Worm (Caenorhabditis elegans): Measurements from ENCODE around the gene ctf-18.
A peak's percentile ranks its signal among the peaks of the same experiment; 100 is the strongest.

Gene ctf-18

ce11 chrIV:10126544-10126943 is at the start of gene ctf-18:
Gene ctf-18, minus strand, starts transcription at chrIV:10126644.
- TF ChIP-seq ces-1 (GFP tag; optimal IDR thresholded peaks at IDR 0.05) (no peak), bed-3 (GFP tag; optimal IDR thresholded peaks at IDR 0.05) (no peak), mep-1 (tag; optimal IDR thresholded peaks at IDR 0.05) (no peak), unc-120 (tag; optimal IDR thresholded peaks at IDR 0.05; ENCODE audit: poor library complexity, severe bottlenecking) (no peak), drap-1 (GFP tag; optimal IDR thresholded peaks at IDR 0.05) (no peak), ceh-43 (GFP tag; optimal IDR thresholded peaks at IDR 0.05) (no peak), nhr-28 (tag; optimal IDR thresholded peaks at IDR 0.05) (no peak), lsy-2 (tag; optimal IDR thresholded peaks at IDR 0.05) (no peak), nhr-237 (tag; optimal IDR thresholded peaks at IDR 0.05) (no peak), lin-13 (tag; optimal IDR thresholded peaks at IDR 0.05) (no peak), unc-39 (tag; optimal IDR thresholded peaks at IDR 0.05) (no peak)

ce11 chrIV:10174932-10175732 is 48.7 kb upstream of the ctf-18 start:
- TF ChIP-seq lin-13 (tag; optimal IDR thresholded peaks at IDR 0.05) = no peak
- TF ChIP-seq blmp-1 (tag; optimal IDR thresholded peaks at IDR 0.05) = no peak
- no peak for TF ChIP-seq mab-5 (tag; optimal IDR thresholded peaks at IDR 0.05)
- TF ChIP-seq drap-1 (GFP tag; optimal IDR thresholded peaks at IDR 0.05) = peak; percentile 63
- no peak for TF ChIP-seq zip-8 (tag; optimal IDR thresholded peaks at IDR 0.05)
- no peak for TF ChIP-seq nhr-28 (tag; optimal IDR thresholded peaks at IDR 0.05)
- no peak for TF ChIP-seq ceh-39 (tag; optimal IDR thresholded peaks at IDR 0.05)
- no peak for TF ChIP-seq ceh-43 (GFP tag; optimal IDR thresholded peaks at IDR 0.05)
- TF ChIP-seq ztf-11 (tag; optimal IDR thresholded peaks at IDR 0.05) = no peak
- TF ChIP-seq unc-62 (GFP tag; optimal IDR thresholded peaks at IDR 0.05) = no peak
- TF ChIP-seq nhr-237 (tag; optimal IDR thresholded peaks at IDR 0.05) = no peak
- no peak for TF ChIP-seq sem-2 (GFP tag; optimal IDR thresholded peaks at IDR 0.05)
- no peak for TF ChIP-seq lin-32 (GFP tag; optimal IDR thresholded peaks at IDR 0.05)
- peak; percentile 13 for TF ChIP-seq pha-4 (tag; optimal IDR thresholded peaks at IDR 0.05)
- no peak for TF ChIP-seq ces-1 (GFP tag; optimal IDR thresholded peaks at IDR 0.05)
- no peak for TF ChIP-seq hlh-1 (tag; optimal IDR thresholded peaks at IDR 0.05)
- no peak for TF ChIP-seq tbx-8 (GFP tag; optimal IDR thresholded peaks at IDR 0.05)
- no peak for TF ChIP-seq ceh-83 (GFP tag; optimal IDR thresholded peaks at IDR 0.05)
- TF ChIP-seq elt-3 (tag; optimal IDR thresholded peaks at IDR 0.05) = no peak
- TF ChIP-seq nhr-12 (tag; optimal IDR thresholded peaks at IDR 0.05) = no peak
- no peak for TF ChIP-seq lsy-2 (tag; optimal IDR thresholded peaks at IDR 0.05)
- peak; percentile 9 for TF ChIP-seq unc-120 (tag; optimal IDR thresholded peaks at IDR 0.05; ENCODE audit: poor library complexity, severe bottlenecking)
- no peak for TF ChIP-seq bed-3 (GFP tag; optimal IDR thresholded peaks at IDR 0.05)
- TF ChIP-seq nhr-2 (tag; optimal IDR thresholded peaks at IDR 0.05) = no peak
- TF ChIP-seq mls-2 (tag; optimal IDR thresholded peaks at IDR 0.05) = peak; percentile 51
- TF ChIP-seq mep-1 (tag; optimal IDR thresholded peaks at IDR 0.05) = no peak
- peak; percentile 60 for TF ChIP-seq M03D4.4 (tag; optimal IDR thresholded peaks at IDR 0.05)
- TF ChIP-seq unc-39 (tag; optimal IDR thresholded peaks at IDR 0.05) = no peak
- TF ChIP-seq cnd-1 (tag; optimal IDR thresholded peaks at IDR 0.05) = peak; percentile 20
- TF ChIP-seq sptf-1 (tag; optimal IDR thresholded peaks at IDR 0.05) = peak; percentile 14
- TF ChIP-seq elt-1 (tag; optimal IDR thresholded peaks at IDR 0.05; ENCODE audit: borderline replicate concordance, insufficient read depth) = no peak
- no peak for TF ChIP-seq snpc-4 (tag; optimal IDR thresholded peaks at IDR 0.05)
- peak; percentile 22 for TF ChIP-seq ham-2 (GFP tag; optimal IDR thresholded peaks at IDR 0.05)
- no peak for TF ChIP-seq flh-1 (GFP tag; optimal IDR thresholded peaks at IDR 0.05)
- TF ChIP-seq nhr-76 (tag; optimal IDR thresholded peaks at IDR 0.05) = no peak

- peak; percentile 59 for TF ChIP-seq ces-1 (GFP tag; optimal IDR thresholded peaks at IDR 0.05)
- TF ChIP-seq unc-39 (tag; optimal IDR thresholded peaks at IDR 0.05) = no peak
Measured at ce11 chrIV:10174328-10174727, 47.9 kb upstream of the ctf-18 start, which contains the start of gene pxf-1. Gene pxf-1, minus strand, starts transcription at chrIV:10174341.
